Worm (Caenorhabditis elegans): Measurements from ENCODE around the gene unc-85.
A peak's percentile ranks its signal among the peaks of the same experiment; 100 is the strongest.

unc-85 gene

ce11 chrII:4739984-4740462 is 38.2 kb downstream of the unc-85 start, which contains the start of gene eas-1 (continued):
- TF ChIP-seq snpc-3.4 (tag; optimal IDR thresholded peaks at IDR 0.05) (peak; percentile 9), fkh-3 (tag; optimal IDR thresholded peaks at IDR 0.05) (no peak), let-607 (tag; optimal IDR thresholded peaks at IDR 0.05) (peak; percentile 93 to 97), B0019.2 (GFP tag; conservative IDR thresholded peaks at IDR 0.05) (peak; percentile 33; the same call in 1 of the 2 replicates), aptf-2 (GFP tag; conservative IDR thresholded peaks at IDR 0.05) (peak; percentile 76; the same call in 1 of the 2 replicates), tlf-1 (GFP tag; optimal IDR thresholded peaks at IDR 0.05) (peak; percentile 20), F23B12.7 (tag; optimal IDR thresholded peaks at IDR 0.05; ENCODE audit: insufficient read depth) (peak; percentile 39), egrh-3 (GFP tag; IDR thresholded peaks at IDR 0.05) (no peak), bed-2 (GFP tag; IDR thresholded peaks at IDR 0.05) (peak; percentile 69; the same call in 1 of the 2 replicates), nhr-27 (tag; optimal IDR thresholded peaks at IDR 0.05) (no peak), dpl-1 (GFP tag; optimal IDR thresholded peaks at IDR 0.05) (peak; percentile 78), ztf-6 (GFP tag; IDR thresholded peaks at IDR 0.05) (no peak), madf-3 (GFP tag; IDR thresholded peaks at IDR 0.05) (no peak), C06A6.2 (GFP tag; conservative IDR thresholded peaks at IDR 0.05) (no peak), ceh-91 (GFP tag; IDR thresholded peaks at IDR 0.05) (peak; percentile 50; the same call in 1 of the 2 replicates), snpc-1.1 (tag; optimal IDR thresholded peaks at IDR 0.05; ENCODE audit: insufficient read depth) (no peak), madf-6 (GFP tag; IDR thresholded peaks at IDR 0.05) (peak; percentile 69), ztf-26 (tag; optimal IDR thresholded peaks at IDR 0.05) (no peak), ama-1 (optimal IDR thresholded peaks at IDR 0.05) (no peak), ama-1 (GFP tag; optimal IDR thresholded peaks at IDR 0.05) (no peak), K11D2.4 (GFP tag; IDR thresholded peaks at IDR 0.05) (peak; percentile 64; the same call in 1 of the 2 replicates)

ce11 chrII:4741527-4742187 is 39.8 kb downstream of the unc-85 start, which contains the start of gene acs-11:
Gene acs-11 (plus strand): TSS chrII:4742137.
- TF ChIP-seq madf-3 (GFP tag; IDR thresholded peaks at IDR 0.05) (no peak), rec-8 (tag; optimal IDR thresholded peaks at IDR 0.05) (no peak), die-1 (tag; optimal IDR thresholded peaks at IDR 0.05) (no peak), Y79H2A.3 (GFP tag; conservative IDR thresholded peaks at IDR 0.05) (no peak), cebp-1 (GFP tag; IDR thresholded peaks at IDR 0.05) (no peak), cebp-1 (tag; optimal IDR thresholded peaks at IDR 0.05) (peak; percentile 0), lir-1 (GFP tag; conservative IDR thresholded peaks at IDR 0.05) (no peak), lin-26 (GFP tag; IDR thresholded peaks at IDR 0.05) (no peak), nhr-80 (tag; optimal IDR thresholded peaks at IDR 0.05) (peak; percentile 45), nhr-179 (tag; optimal IDR thresholded peaks at IDR 0.05) (no peak), snpc-4 (GFP tag; optimal IDR thresholded peaks at IDR 0.05) (no peak), snpc-4 (tag; optimal IDR thresholded peaks at IDR 0.05) (no peak), ztf-18 (tag; optimal IDR thresholded peaks at IDR 0.05) (no peak), hlh-12 (tag; optimal IDR thresholded peaks at IDR 0.05) (no peak), K11D2.4 (GFP tag; IDR thresholded peaks at IDR 0.05) (no peak), akir-1 (GFP tag; optimal IDR thresholded peaks at IDR 0.05) (no peak), attf-6 (GFP tag; IDR thresholded peaks at IDR 0.05) (no peak), Y53F4B.3 (GFP tag; IDR thresholded peaks at IDR 0.05) (no peak), pha-4 (tag; optimal IDR thresholded peaks at IDR 0.05) (no peak), F37B4.10 (GFP tag; IDR thresholded peaks at IDR 0.05) (no peak), ztf-25 (GFP tag; IDR thresholded peaks at IDR 0.05) (no peak), somi-1 (GFP tag; optimal IDR thresholded peaks at IDR 0.05) (no peak), egrh-3 (GFP tag; IDR thresholded peaks at IDR 0.05) (no peak), tbx-9 (tag; optimal IDR thresholded peaks at IDR 0.05; ENCODE audit: borderline replicate concordance) (no peak), unc-130 (GFP tag; optimal IDR thresholded peaks at IDR 0.05) (no peak), ztf-3 (GFP tag; optimal IDR thresholded peaks at IDR 0.05) (no peak), chd-7 (tag; optimal IDR thresholded peaks at IDR 0.05) (no peak), madf-10 (tag; optimal IDR thresholded peaks at IDR 0.05) (no peak), cebp-2 (GFP tag; IDR thresholded peaks at IDR 0.05) (no peak), sea-2 (GFP tag; IDR thresholded peaks at IDR 0.05) (no peak)
